Worm (Caenorhabditis elegans) whole organism, L3 larva: Measurements from ENCODE around the gene ttr-21.

Experiments
- ceh-9 ChIP-seq: sonication (generic microtip); optimal IDR thresholded peaks from 2 replicates; lab custom pipeline; 2018; ENCODE audit warnings: missing biosample characterization, missing genetic modification characterization
- nhr-11 ChIP-seq: fragments of 150-350 bp; optimal IDR thresholded peaks from 2 replicates; lab custom pipeline; 2014; ENCODE audit warnings: missing biosample characterization, missing genetic modification characterization
- skn-1 ChIP-seq: fragments of 150-350 bp; optimal IDR thresholded peaks from 2 replicates; lab custom pipeline; 2014; ENCODE audit warnings: missing biosample characterization, missing genetic modification characterization

DNA sequence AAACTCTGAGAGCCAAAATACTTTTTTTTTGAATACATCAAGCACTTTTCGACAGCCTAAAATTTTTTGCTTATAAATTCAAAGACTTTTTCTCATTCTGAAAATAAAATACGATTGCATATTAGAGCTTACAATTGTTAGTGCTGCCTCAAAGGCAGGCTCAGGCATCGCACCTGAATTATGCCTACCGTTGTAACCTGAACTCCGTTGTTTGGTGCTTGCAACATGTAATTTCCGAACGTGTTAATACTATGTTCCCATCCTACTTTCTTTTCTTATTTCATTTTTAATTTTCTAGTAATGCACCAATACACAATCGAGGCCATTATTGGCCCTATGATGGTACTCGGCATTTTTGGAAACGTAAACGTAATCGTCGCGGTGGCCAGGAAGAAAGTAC, 33.2 kb upstream of the ttr-21 start, which contains the start of gene srsx-19:
- TF ChIP-seq nhr-11 (no peak), skn-1 (tag; lab: Kevin White, UChicago) (no peak), ceh-9 (tag; lab: Kevin White, UChicago) (no peak)
